Worm (Caenorhabditis elegans) whole organism, L3 larva: ENCODE results near the gene F26F2.4.

ENCODE experiments used
- ZK546.5 ChIP-seq: sonication (generic microtip); optimal IDR thresholded peaks from 2 replicates; lab custom pipeline; 2017; ENCODE audit warnings: missing biosample characterization, missing genetic modification characterization
- ama-1 ChIP-seq: fragments of 150-350 bp; optimal IDR thresholded peaks from 2 replicates; lab custom pipeline; 2018
- elt-1 ChIP-seq: fragments of 150-350 bp; optimal IDR thresholded peaks from 2 replicates; lab custom pipeline; 2014; ENCODE audit warnings: missing biosample characterization, missing genetic modification characterization
- elt-2 ChIP-seq: sonication (generic microtip); optimal IDR thresholded peaks from 2 replicates; lab custom pipeline; 2016; ENCODE audit warnings: missing genetic modification reagents, mild to moderate bottlenecking, missing genetic modification characterization, missing compliant biosample characterization
- lin-39 ChIP-seq: fragments of 150-350 bp; optimal IDR thresholded peaks from 2 replicates; lab custom pipeline; 2018; ENCODE audit warnings: missing biosample characterization, missing genetic modification reagents, missing genetic modification characterization
- mml-1 ChIP-seq: fragments of 150-350 bp; sonication (generic microtip); optimal IDR thresholded peaks from 3 replicates; lab custom pipeline; 2014; ENCODE audit warnings: missing biosample characterization, missing genetic modification characterization
- nfya-1 ChIP-seq: sonication (generic microtip); optimal IDR thresholded peaks from 2 replicates; lab custom pipeline; 2017; ENCODE audit warnings: missing genetic modification characterization, mild to moderate bottlenecking, missing compliant biosample characterization, antibody characterized with exemption, moderate library complexity; ENCODE audit not compliant: insufficient read depth
- nhr-11 ChIP-seq: fragments of 150-350 bp; optimal IDR thresholded peaks from 2 replicates; lab custom pipeline; 2014; ENCODE audit warnings: missing biosample characterization, missing genetic modification characterization
- unc-62 ChIP-seq: fragments of 150-350 bp; sonication (generic microtip); optimal IDR thresholded peaks from 4 replicates; lab custom pipeline; 2014; ENCODE audit warnings: missing biosample characterization, missing genetic modification reagents, missing genetic modification characterization
- ztf-11 ChIP-seq: fragments of 150-350 bp; optimal IDR thresholded peaks from 2 replicates; lab custom pipeline; 2014; ENCODE audit warnings: missing biosample characterization, missing genetic modification characterization

- TF ChIP-seq lin-39 (tag; lab: Kevin White, UChicago) (no peak), ZK546.5 (tag; lab: Kevin White, UChicago) (no peak), unc-62 (no peak), elt-1 (tag; lab: Kevin White, UChicago) (no peak), ztf-11 (tag; lab: Kevin White, UChicago) (no peak), elt-2 (no peak), ama-1 (lab: Kevin White, UChicago) (no peak), nfya-1 (tag; lab: Kevin White, UChicago) (no peak), nhr-11 (no peak), mml-1 (tag; lab: Kevin White, UChicago) (no peak)
Measured at ce11 chrV:20604606-20605155, 35.6 kb downstream of the F26F2.4 start, which contains the start of gene ttr-57.
